Fruit fly (Drosophila melanogaster) whole organism, embryonic: Measurements from ENCODE around the gene Paf-AHalpha.

Experiments
- Aef1 ChIP-seq: fragments of 200-800 bp; sonication (Bioruptor generic); IDR thresholded peaks from 3 replicates; pipeline ENCODE4 v1.3.6; 2022; ENCODE audit warnings: missing biosample characterization, missing genetic modification characterization
- CG10431 ChIP-seq: fragments of 200-800 bp; sonication (Bioruptor generic); optimal IDR thresholded peaks from 3 replicates; lab custom pipeline; 2018; ENCODE audit warnings: missing biosample characterization, mild to moderate bottlenecking, missing genetic modification characterization
- CG11085 ChIP-seq: fragments of 200-800 bp; sonication (Bioruptor generic); IDR thresholded peaks from 2 replicates; pipeline ENCODE4 v1.3.6; 2022; ENCODE audit warnings: missing biosample characterization, missing genetic modification characterization
- CG12299 ChIP-seq: fragments of 200-800 bp; sonication (Bioruptor generic); optimal IDR thresholded peaks from 2 replicates; lab custom pipeline; 2018; ENCODE audit warnings: missing biosample characterization, mild to moderate bottlenecking, missing genetic modification characterization
- CG12391 ChIP-seq: fragments of 200-800 bp; sonication (Bioruptor generic); optimal IDR thresholded peaks from 3 replicates; lab custom pipeline; 2018; ENCODE audit warnings: missing biosample characterization, mild to moderate bottlenecking, missing genetic modification characterization, moderate library complexity
- CG13287 ChIP-seq: fragments of 200-800 bp; sonication (Bioruptor generic); IDR thresholded peaks from 2 replicates; pipeline ENCODE4 v1.3.6; 2022; ENCODE audit warnings: missing biosample characterization, missing genetic modification characterization; ENCODE audit not compliant: partially characterized antibody
- CG14710 ChIP-seq: fragments of 200-800 bp; sonication (Bioruptor generic); optimal IDR thresholded peaks from 3 replicates; lab custom pipeline; 2019; ENCODE audit warnings: missing biosample characterization, mild to moderate bottlenecking, missing genetic modification characterization, moderate library complexity
- CG15514 ChIP-seq: fragments of 200-800 bp; sonication (Bioruptor generic); optimal IDR thresholded peaks from 3 replicates; lab custom pipeline; 2017; ENCODE audit warnings: missing biosample characterization, missing genetic modification characterization, mild to moderate bottlenecking, moderate library complexity, missing genetic modification reagents
- CG1603 ChIP-seq: fragments of 200-800 bp; sonication (Bioruptor generic); optimal IDR thresholded peaks from 2 replicates; lab custom pipeline; 2019; ENCODE audit warnings: missing biosample characterization, mild to moderate bottlenecking, missing genetic modification characterization, moderate library complexity
- CG18262 ChIP-seq: fragments of 200-800 bp; optimal IDR thresholded peaks from 3 replicates; lab custom pipeline; 2019; ENCODE audit warnings: missing biosample characterization, mild to moderate bottlenecking, missing genetic modification characterization, moderate library complexity
- CG1832 ChIP-seq: fragments of 200-800 bp; sonication (Bioruptor generic); optimal IDR thresholded peaks from 2 replicates; lab custom pipeline; 2017; ENCODE audit warnings: missing biosample characterization, mild to moderate bottlenecking, missing genetic modification characterization, inconsistent platforms
- CG18619 ChIP-seq: fragments of 200-800 bp; sonication (Bioruptor generic); optimal IDR thresholded peaks from 3 replicates; lab custom pipeline; 2017; ENCODE audit warnings: missing biosample characterization, mild to moderate bottlenecking, missing genetic modification characterization
- CG3065 ChIP-seq: fragments of 200-800 bp; sonication (Bioruptor generic); optimal IDR thresholded peaks from 2 replicates; lab custom pipeline; 2016; ENCODE audit warnings: missing biosample characterization, missing genetic modification characterization
- CG34224 ChIP-seq: fragments of 200-800 bp; sonication (Bioruptor generic); IDR thresholded peaks from 3 replicates; pipeline ENCODE4 v1.3.6; 2022; ENCODE audit warnings: missing biosample characterization, missing genetic modification characterization; ENCODE audit not compliant: partially characterized antibody
- CG3995 ChIP-seq: fragments of 200-800 bp; sonication (Bioruptor generic); optimal IDR thresholded peaks from 3 replicates; lab custom pipeline; 2016; ENCODE audit warnings: missing biosample characterization, missing genetic modification characterization
- CG4328 ChIP-seq: fragments of 200-800 bp; sonication (Bioruptor generic); optimal IDR thresholded peaks from 3 replicates; lab custom pipeline; 2017; ENCODE audit warnings: missing biosample characterization, missing genetic modification reagents, missing genetic modification characterization
- CG4424 ChIP-seq: fragments of 200-800 bp; sonication (Bioruptor generic); optimal IDR thresholded peaks from 3 replicates; lab custom pipeline; 2016; ENCODE audit warnings: missing biosample characterization, missing genetic modification characterization
- CG7963 ChIP-seq: fragments of 200-800 bp; sonication (Bioruptor generic); IDR thresholded peaks from 3 replicates; pipeline ENCODE4 v1.3.6; 2022; ENCODE audit warnings: missing biosample characterization, missing genetic modification characterization; ENCODE audit not compliant: partially characterized antibody
- CG9876 ChIP-seq: fragments of 200-800 bp; sonication (Bioruptor generic); optimal IDR thresholded peaks from 2 replicates; lab custom pipeline; 2016; ENCODE audit warnings: missing biosample characterization, missing genetic modification characterization
- Dll ChIP-seq: fragments of 200-800 bp; sonication (Bioruptor generic); IDR thresholded peaks from 4 replicates; pipeline ENCODE4 v1.3.6; 2022; ENCODE audit warnings: missing biosample characterization, missing genetic modification characterization; ENCODE audit not compliant: partially characterized antibody
- Dref ChIP-seq: fragments of 200-800 bp; sonication (Bioruptor generic); IDR thresholded peaks from 2 replicates; pipeline ENCODE4 v1.3.6; 2022; ENCODE audit warnings: missing biosample characterization, missing genetic modification characterization
- Ets97D ChIP-seq: fragments of 200-800 bp; sonication (Bioruptor generic); optimal IDR thresholded peaks from 3 replicates; lab custom pipeline; 2016; ENCODE audit warnings: missing biosample characterization, missing genetic modification characterization
- Fer2 ChIP-seq: fragments of 200-800 bp; sonication (Bioruptor generic); optimal IDR thresholded peaks from 2 replicates; lab custom pipeline; 2018; ENCODE audit warnings: missing biosample characterization, mild to moderate bottlenecking, missing genetic modification characterization, moderate library complexity
- HLHmδ ChIP-seq: fragments of 200-800 bp; sonication (Bioruptor generic); optimal IDR thresholded peaks from 2 replicates; lab custom pipeline; 2018; ENCODE audit warnings: missing biosample characterization, mild to moderate bottlenecking, missing genetic modification characterization, moderate library complexity
- Neu2 ChIP-seq: fragments of 200-800 bp; sonication (Bioruptor generic); optimal IDR thresholded peaks from 3 replicates; lab custom pipeline; 2016; ENCODE audit warnings: missing biosample characterization, missing genetic modification characterization, borderline replicate concordance
- Opbp ChIP-seq: fragments of 200-800 bp; sonication (Bioruptor generic); IDR thresholded peaks from 3 replicates; pipeline ENCODE4 v1.3.6; 2022; ENCODE audit warnings: missing biosample characterization, missing genetic modification characterization; ENCODE audit not compliant: partially characterized antibody
- Ptx1 ChIP-seq: fragments of 200-800 bp; sonication (Bioruptor generic); IDR thresholded peaks from 2 replicates; pipeline ENCODE4 v1.3.6; 2022; ENCODE audit warnings: missing biosample characterization, missing genetic modification characterization
- Sry-β ChIP-seq: fragments of 200-800 bp; sonication (Bioruptor generic); optimal IDR thresholded peaks from 2 replicates; lab custom pipeline; 2018; ENCODE audit warnings: missing biosample characterization, mild to moderate bottlenecking, missing genetic modification characterization, moderate library complexity
- Ssrp ChIP-seq: fragments of 200-800 bp; sonication (Bioruptor generic); optimal IDR thresholded peaks from 2 replicates; lab custom pipeline; 2018; ENCODE audit warnings: missing biosample characterization, mild to moderate bottlenecking, missing genetic modification characterization, moderate library complexity
- Xbp1 ChIP-seq: fragments of 200-800 bp; sonication (Bioruptor generic); optimal IDR thresholded peaks from 3 replicates; lab custom pipeline; 2016; ENCODE audit warnings: missing biosample characterization, mild to moderate bottlenecking, missing genetic modification characterization
- ac ChIP-seq: fragments of 200-800 bp; sonication (Bioruptor generic); optimal IDR thresholded peaks from 3 replicates; lab custom pipeline; 2017; ENCODE audit warnings: missing biosample characterization, mild to moderate bottlenecking, missing genetic modification characterization
- az2 ChIP-seq: fragments of 200-800 bp; sonication (Bioruptor generic); optimal IDR thresholded peaks from 3 replicates; lab custom pipeline; 2016; ENCODE audit warnings: missing biosample characterization, missing genetic modification characterization
- bbx ChIP-seq: fragments of 200-800 bp; sonication (Bioruptor generic); IDR thresholded peaks from 2 replicates; pipeline ENCODE4 v1.3.6; 2022; ENCODE audit warnings: missing biosample characterization, missing genetic modification characterization; ENCODE audit not compliant: partially characterized antibody
- chinmo ChIP-seq: fragments of 200-800 bp; sonication (Bioruptor generic); IDR thresholded peaks from 4 replicates; pipeline ENCODE4 v1.3.6; 2022; ENCODE audit warnings: missing biosample characterization, missing genetic modification characterization; ENCODE audit not compliant: partially characterized antibody
- ci ChIP-seq: fragments of 200-800 bp; sonication (Bioruptor generic); IDR thresholded peaks from 3 replicates; pipeline ENCODE4 v1.3.6; 2022; ENCODE audit warnings: missing biosample characterization, missing genetic modification characterization
- danr ChIP-seq: fragments of 200-800 bp; sonication (Bioruptor generic); IDR thresholded peaks from 2 replicates; pipeline ENCODE4 v1.3.6; 2022; ENCODE audit warnings: missing biosample characterization, missing genetic modification characterization
- dpn ChIP-seq, 2 experiments: fragments of 200-800 bp; sonication (Bioruptor generic); optimal IDR thresholded peaks; 3 replicates each; lab custom pipeline; 2016; ENCODE audit warnings: missing biosample characterization in 2 of 2, missing genetic modification characterization in 2 of 2
- ems ChIP-seq: fragments of 200-800 bp; sonication (Bioruptor generic); optimal IDR thresholded peaks from 3 replicates; lab custom pipeline; 2016; ENCODE audit warnings: missing biosample characterization, missing genetic modification characterization
- grau ChIP-seq: fragments of 200-800 bp; optimal IDR thresholded peaks from 3 replicates; lab custom pipeline; 2019; ENCODE audit warnings: missing biosample characterization, mild to moderate bottlenecking, missing genetic modification characterization, moderate library complexity
- insv ChIP-seq, 2 experiments: fragments of 200-800 bp; sonication (Bioruptor generic); optimal IDR thresholded peaks; 3 replicates each; lab custom pipeline; 2016 to 2018; ENCODE audit warnings: missing biosample characterization in 2 of 2, missing genetic modification characterization in 2 of 2
- inv ChIP-seq: fragments of 200-800 bp; sonication (Bioruptor generic); IDR thresholded peaks from 2 replicates; pipeline ENCODE4 v1.3.6; 2022; ENCODE audit warnings: missing biosample characterization, missing genetic modification characterization; ENCODE audit not compliant: partially characterized antibody
- pzg ChIP-seq: fragments of 200-800 bp; sonication (Bioruptor generic); optimal IDR thresholded peaks from 3 replicates; lab custom pipeline; 2018; ENCODE audit warnings: missing biosample characterization, mild to moderate bottlenecking, missing genetic modification characterization, moderate library complexity
- scrt ChIP-seq: fragments of 200-800 bp; sonication (Bioruptor generic); optimal IDR thresholded peaks from 2 replicates; lab custom pipeline; 2018; ENCODE audit warnings: missing biosample characterization, mild to moderate bottlenecking, missing genetic modification characterization, moderate library complexity
- sug ChIP-seq: fragments of 200-800 bp; optimal IDR thresholded peaks from 2 replicates; lab custom pipeline; 2019; ENCODE audit warnings: missing biosample characterization, mild to moderate bottlenecking, missing genetic modification characterization, moderate library complexity
- tin ChIP-seq: fragments of 200-800 bp; sonication (Bioruptor generic); optimal IDR thresholded peaks from 3 replicates; lab custom pipeline; 2016; ENCODE audit warnings: missing biosample characterization, missing genetic modification characterization
- tll ChIP-seq, 2 experiments: fragments of 200-800 bp in 1 of 2; fragments of >200 bp in 1 of 2; sonication (Bioruptor generic) in 1 of 2; optimal IDR thresholded peaks; 2 replicates each; lab custom pipeline; 2017 to 2019; ENCODE audit warnings: missing biosample characterization in 2 of 2, missing genetic modification characterization in 2 of 2, mild to moderate bottlenecking in 1 of 2, moderate library complexity in 1 of 2

Gene Paf-AHalpha

DNA sequence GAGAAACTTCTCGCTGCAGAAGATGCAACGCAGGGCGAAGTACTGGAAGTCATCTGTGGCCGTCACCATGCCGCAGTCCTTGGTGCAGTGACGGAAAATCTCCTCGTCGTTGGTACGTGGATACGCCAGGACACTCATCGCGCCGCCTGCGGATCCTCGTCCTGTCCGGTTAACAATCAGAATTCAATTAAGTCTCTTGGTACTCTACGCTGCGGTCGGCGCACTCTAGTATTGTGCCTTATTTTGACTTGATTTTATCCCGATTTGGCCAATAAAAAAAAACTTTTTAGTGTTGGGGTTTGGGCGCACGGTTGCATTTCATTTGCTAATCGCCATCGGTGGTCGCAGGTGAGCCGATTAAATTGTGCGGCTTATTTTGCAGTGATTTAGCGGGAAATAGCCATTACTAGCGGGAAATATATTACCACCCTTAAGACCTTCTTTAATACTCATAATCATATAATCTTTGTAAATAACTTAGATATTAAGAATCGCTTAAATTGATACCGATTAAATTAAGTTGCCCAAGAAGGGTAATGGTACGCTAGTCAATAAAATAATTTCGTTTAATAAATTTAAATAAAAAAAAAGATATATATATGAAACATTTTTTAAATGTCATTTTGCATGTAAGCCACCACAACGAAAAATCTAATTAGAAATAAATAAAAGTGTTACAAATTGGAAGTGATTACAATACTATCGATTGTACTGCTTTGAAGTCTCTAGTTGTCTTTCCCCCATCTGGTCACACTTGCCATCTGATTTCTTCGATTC, 39.3 kb downstream of the Paf-AHalpha start, which contains the start of the genes CG8944 and CCT6 (continued):
- TF ChIP-seq CG1832, result no peak
- TF ChIP-seq Aef1 (GFP tag; lab: Robert Waterston, UW), result no peak
- TF ChIP-seq Neu2, result no peak
- peak; percentile 1 for TF ChIP-seq CG4424 (GFP tag; lab: Kevin White, UChicago)
- TF ChIP-seq pzg (GFP tag; lab: Kevin White, UChicago), result peak; percentile 20
- peak; percentile 30 for TF ChIP-seq CG15514 (GFP tag; lab: Kevin White, UChicago)
- TF ChIP-seq CG34224 (GFP tag; lab: Robert Waterston, UW), result 0 out of 3 replicates have a peak, but pooled peaks have one; percentile 24
- TF ChIP-seq inv (GFP tag; lab: Robert Waterston, UW), result 0 out of 2 replicates have a peak, but pooled peaks have one; percentile 33
- no peak for TF ChIP-seq CG12299 (tag; lab: Kevin White, UChicago)
- 0 out of 4 replicates have a peak, but pooled peaks have one; percentile 24 for TF ChIP-seq chinmo (GFP tag; lab: Robert Waterston, UW)
- TF ChIP-seq CG9876, result no peak
- TF ChIP-seq Sry-β, result peak; percentile 83
- peak; percentile 71 for TF ChIP-seq CG14710 (tag; lab: Kevin White, UChicago)
- TF ChIP-seq danr (GFP tag; lab: Robert Waterston, UW), result no peak
- TF ChIP-seq tin, result peak; percentile 14
- TF ChIP-seq grau (tag; lab: Kevin White, UChicago), result peak; percentile 1
- TF ChIP-seq CG3065 (GFP tag; lab: Kevin White, UChicago), result no peak
- TF ChIP-seq CG1603 (tag; lab: Kevin White, UChicago), result peak; percentile 20
- TF ChIP-seq Opbp (GFP tag; lab: Robert Waterston, UW), result peak; percentile 40; the same call in 1 of the 3 replicates
- TF ChIP-seq HLHmδ (GFP tag; lab: Kevin White, UChicago), result no peak
- no peak for TF ChIP-seq CG11085 (GFP tag; lab: Robert Waterston, UW)
- TF ChIP-seq Fer2 (tag; lab: Kevin White, UChicago), result no peak
- peak; percentile 44; the same call in 1 of the 2 replicates for TF ChIP-seq bbx
- peak; percentile 17 for TF ChIP-seq CG18262 (tag; lab: Kevin White, UChicago)
- TF ChIP-seq CG12391 (tag; lab: Kevin White, UChicago), result peak; percentile 59
- no peak for TF ChIP-seq scrt (GFP tag; lab: Kevin White, UChicago)
- peak; percentile 5 for TF ChIP-seq Ssrp (tag; lab: Kevin White, UChicago)
- 0 out of 2 replicates have a peak, but pooled peaks have one; percentile 28 for TF ChIP-seq CG13287 (GFP tag; lab: Robert Waterston, UW)
- peak; percentile 17 for TF ChIP-seq Ets97D
- 0 out of 2 replicates have a peak, but pooled peaks have one; percentile 18 for TF ChIP-seq Ptx1 (GFP tag; lab: Robert Waterston, UW)
- peak; percentile 26 for TF ChIP-seq Xbp1
- TF ChIP-seq ci (GFP tag; lab: Robert Waterston, UW), result 0 out of 3 replicates have a peak, but pooled peaks have one; percentile 19
- no peak for TF ChIP-seq CG10431 (GFP tag; lab: Kevin White, UChicago)
- TF ChIP-seq CG3995 (GFP tag; lab: Kevin White, UChicago), result peak; percentile 91
- TF ChIP-seq tll (GFP tag; optimal IDR thresholded peaks at IDR 0.05; lab: Kevin White, UChicago), result no peak
- peak; percentile 17; the same call in 1 of the 3 replicates for TF ChIP-seq CG7963
- TF ChIP-seq dpn (GFP tag; optimal IDR thresholded peaks at IDR 0.05; lab: Kevin White, UChicago), result peak in 1 of 2 experiments; percentile 21
- peak; percentile 71 for TF ChIP-seq Dref
- peak; percentile 22 for TF ChIP-seq CG4328
- no peak for TF ChIP-seq ac
- TF ChIP-seq CG18619 (GFP tag; lab: Kevin White, UChicago), result no peak
- peak; percentile 14 for TF ChIP-seq sug
- TF ChIP-seq ems (GFP tag; lab: Kevin White, UChicago), result no peak
- peak in 1 of 2 experiments; percentile 93 for TF ChIP-seq insv (GFP tag; optimal IDR thresholded peaks at IDR 0.05; lab: Kevin White, UChicago)
- peak; percentile 52; the same call in 1 of the 4 replicates for TF ChIP-seq Dll (GFP tag; lab: Robert Waterston, UW)
- TF ChIP-seq az2 (GFP tag; lab: Kevin White, UChicago), result peak; percentile 17
